Fruit fly (Drosophila melanogaster): ENCODE data around the gene CG13398.

dm6 chr2L:8385849-8386248, 29.2 kb downstream of the CG13398 start:
- TF ChIP-seq psq (optimal IDR thresholded peaks at IDR 0.05) (no peak), Sin3A (optimal IDR thresholded peaks at IDR 0.05) (no peak)

All from Kc167 (cell line).